Fruit fly (Drosophila melanogaster) whole organism, embryonic: ENCODE measurements around the gene CG5013.

Source experiments
- CG11695 ChIP-seq: fragments of 200-800 bp; sonication (Bioruptor generic); IDR thresholded peaks from 3 replicates; pipeline ENCODE4 v1.3.6; 2022; ENCODE audit warnings: missing biosample characterization, missing genetic modification characterization
- CG12104 ChIP-seq: fragments of 200-800 bp; sonication (Bioruptor generic); optimal IDR thresholded peaks from 3 replicates; lab custom pipeline; 2016; ENCODE audit warnings: missing biosample characterization, missing genetic modification characterization
- CG13296 ChIP-seq: fragments of 200-800 bp; sonication (Bioruptor generic); optimal IDR thresholded peaks from 3 replicates; lab custom pipeline; 2018; ENCODE audit warnings: missing biosample characterization, mild to moderate bottlenecking, missing genetic modification characterization
- CG14965 ChIP-seq: fragments of 200-800 bp; sonication (Bioruptor generic); optimal IDR thresholded peaks from 2 replicates; lab custom pipeline; 2016; ENCODE audit warnings: missing biosample characterization, missing genetic modification characterization, borderline replicate concordance
- CG15269 ChIP-seq: fragments of 200-800 bp; sonication (Bioruptor generic); optimal IDR thresholded peaks from 2 replicates; lab custom pipeline; 2018; ENCODE audit warnings: missing biosample characterization, mild to moderate bottlenecking, missing genetic modification characterization, moderate library complexity
- CG1602 ChIP-seq: fragments of 200-800 bp; sonication (Bioruptor generic); optimal IDR thresholded peaks from 3 replicates; lab custom pipeline; 2016; ENCODE audit warnings: missing biosample characterization, missing genetic modification characterization
- CG16779 ChIP-seq: fragments of 200-800 bp; sonication (Bioruptor generic); IDR thresholded peaks from 2 replicates; pipeline ENCODE4 v1.3.6; 2022; ENCODE audit warnings: missing biosample characterization, missing genetic modification characterization
- CG17186 ChIP-seq: fragments of 200-800 bp; sonication (Bioruptor generic); optimal IDR thresholded peaks from 3 replicates; lab custom pipeline; 2017; ENCODE audit warnings: missing biosample characterization, missing genetic modification reagents, missing genetic modification characterization
- CG17361 ChIP-seq: fragments of 200-800 bp; sonication (Bioruptor generic); IDR thresholded peaks from 3 replicates; pipeline ENCODE4 v1.3.6; 2022; ENCODE audit warnings: missing biosample characterization, missing genetic modification characterization
- CG1792 ChIP-seq: fragments of 200-800 bp; sonication (Bioruptor generic); optimal IDR thresholded peaks from 2 replicates; lab custom pipeline; 2016; ENCODE audit warnings: missing biosample characterization, missing genetic modification characterization
- CG18262 ChIP-seq: fragments of 200-800 bp; optimal IDR thresholded peaks from 3 replicates; lab custom pipeline; 2019; ENCODE audit warnings: missing biosample characterization, mild to moderate bottlenecking, missing genetic modification characterization, moderate library complexity
- CG2889 ChIP-seq: fragments of 200-800 bp; sonication (Bioruptor generic); IDR thresholded peaks from 3 replicates; pipeline ENCODE4 v1.3.6; 2022; ENCODE audit warnings: missing biosample characterization, missing genetic modification characterization
- CG33213 ChIP-seq: fragments of 200-800 bp; sonication (Bioruptor generic); optimal IDR thresholded peaks from 3 replicates; lab custom pipeline; 2016; ENCODE audit warnings: missing biosample characterization, missing genetic modification characterization
- CG34376 ChIP-seq: fragments of 200-800 bp; sonication (Bioruptor generic); optimal IDR thresholded peaks from 2 replicates; lab custom pipeline; 2018; ENCODE audit warnings: missing biosample characterization, mild to moderate bottlenecking, missing genetic modification characterization
- CG5953 ChIP-seq: fragments of 200-800 bp; sonication (Bioruptor generic); IDR thresholded peaks from 2 replicates; pipeline ENCODE4 v1.3.6; 2022; ENCODE audit warnings: missing biosample characterization, missing genetic modification characterization
- CG6175 ChIP-seq: fragments of 200-800 bp; sonication (Bioruptor generic); IDR thresholded peaks from 3 replicates; pipeline ENCODE4 v1.3.6; 2022; ENCODE audit warnings: missing biosample characterization, missing genetic modification characterization
- CG8089 ChIP-seq: fragments of 200-800 bp; sonication (Bioruptor generic); optimal IDR thresholded peaks from 3 replicates; lab custom pipeline; 2016; ENCODE audit warnings: missing biosample characterization, missing genetic modification characterization
- CG8359 ChIP-seq: fragments of 200-800 bp; sonication (Bioruptor generic); optimal IDR thresholded peaks from 2 replicates; lab custom pipeline; 2017; ENCODE audit warnings: missing biosample characterization, mild to moderate bottlenecking, missing genetic modification characterization, borderline replicate concordance
- CG8944 ChIP-seq: fragments of 200-800 bp; sonication (Bioruptor generic); optimal IDR thresholded peaks from 3 replicates; lab custom pipeline; 2016; ENCODE audit warnings: missing biosample characterization, missing genetic modification characterization
- CG9727 ChIP-seq: fragments of 200-800 bp; sonication (Bioruptor generic); optimal IDR thresholded peaks from 3 replicates; lab custom pipeline; 2017; ENCODE audit warnings: missing biosample characterization, mild to moderate bottlenecking, missing genetic modification characterization
- CG9797 ChIP-seq: fragments of 200-800 bp; sonication (Bioruptor generic); optimal IDR thresholded peaks from 3 replicates; lab custom pipeline; 2018; ENCODE audit warnings: missing biosample characterization, mild to moderate bottlenecking, missing genetic modification characterization
- CG9817 ChIP-seq: fragments of 200-800 bp; sonication (Bioruptor generic); optimal IDR thresholded peaks from 2 replicates; lab custom pipeline; 2018; ENCODE audit warnings: missing biosample characterization, mild to moderate bottlenecking, missing genetic modification characterization, moderate library complexity
- CHES-1-like ChIP-seq: fragments of 200-800 bp; sonication (Bioruptor generic); optimal IDR thresholded peaks from 2 replicates; lab custom pipeline; 2016; ENCODE audit warnings: missing biosample characterization, missing genetic modification characterization
- E2f2 ChIP-seq: fragments of 200-800 bp; sonication (Bioruptor generic); IDR thresholded peaks from 2 replicates; pipeline ENCODE4 v1.3.6; 2022; ENCODE audit warnings: missing biosample characterization, missing genetic modification characterization
- Fer1 ChIP-seq: fragments of 200-800 bp; sonication (Bioruptor generic); optimal IDR thresholded peaks from 2 replicates; lab custom pipeline; 2017; ENCODE audit warnings: missing biosample characterization, mild to moderate bottlenecking, missing genetic modification characterization
- HLH3B ChIP-seq: fragments of 200-800 bp; sonication (Bioruptor generic); IDR thresholded peaks from 2 replicates; pipeline ENCODE4 v1.3.6; 2022; ENCODE audit warnings: missing biosample characterization, missing genetic modification characterization
- Hmr ChIP-seq: fragments of 200-800 bp; sonication (Bioruptor generic); optimal IDR thresholded peaks from 3 replicates; lab custom pipeline; 2017; ENCODE audit warnings: mild to moderate bottlenecking, missing biosample characterization, missing genetic modification reagents, missing genetic modification characterization
- Hr51 ChIP-seq, 2 experiments: fragments of 200-800 bp; sonication (Bioruptor generic); optimal IDR thresholded peaks; 2 replicates in 1 of 2; 3 replicates in 1 of 2; lab custom pipeline; 2016 to 2018; ENCODE audit warnings: missing biosample characterization in 2 of 2, missing genetic modification characterization in 2 of 2, mild to moderate bottlenecking in 1 of 2, moderate library complexity in 1 of 2
- Lim3 ChIP-seq: fragments of 200-800 bp; sonication (Bioruptor generic); IDR thresholded peaks from 2 replicates; pipeline ENCODE4 v1.3.6; 2022; ENCODE audit warnings: missing biosample characterization, missing genetic modification characterization
- Myb ChIP-seq: fragments of 200-800 bp; sonication (Bioruptor generic); optimal IDR thresholded peaks from 2 replicates; lab custom pipeline; 2016; ENCODE audit warnings: missing biosample characterization, missing genetic modification characterization
- Opbp ChIP-seq: fragments of 200-800 bp; sonication (Bioruptor generic); IDR thresholded peaks from 3 replicates; pipeline ENCODE4 v1.3.6; 2022; ENCODE audit warnings: missing biosample characterization, missing genetic modification characterization; ENCODE audit not compliant: partially characterized antibody
- Sox102F ChIP-seq: fragments of 200-800 bp; sonication (Bioruptor generic); optimal IDR thresholded peaks from 2 replicates; lab custom pipeline; 2018; ENCODE audit warnings: missing biosample characterization, mild to moderate bottlenecking, missing genetic modification characterization, moderate library complexity
- ase ChIP-seq: fragments of 200-800 bp; sonication (Bioruptor generic); IDR thresholded peaks from 3 replicates; pipeline ENCODE4 v1.3.6; 2022; ENCODE audit warnings: missing biosample characterization, missing genetic modification characterization
- btn ChIP-seq: fragments of 200-800 bp; sonication (Bioruptor generic); optimal IDR thresholded peaks from 2 replicates; lab custom pipeline; 2016; ENCODE audit warnings: missing biosample characterization, missing genetic modification characterization
- danr ChIP-seq: fragments of 200-800 bp; sonication (Bioruptor generic); IDR thresholded peaks from 2 replicates; pipeline ENCODE4 v1.3.6; 2022; ENCODE audit warnings: missing biosample characterization, missing genetic modification characterization
- dmrt99B ChIP-seq: fragments of 200-800 bp; sonication (Bioruptor generic); optimal IDR thresholded peaks from 2 replicates; lab custom pipeline; 2018; ENCODE audit warnings: missing biosample characterization, mild to moderate bottlenecking, missing genetic modification characterization, moderate library complexity
- emc ChIP-seq: fragments of 200-800 bp; sonication (Bioruptor generic); optimal IDR thresholded peaks from 2 replicates; lab custom pipeline; 2016; ENCODE audit warnings: missing biosample characterization, missing genetic modification characterization
- ftz-f1 ChIP-seq: fragments of 200-800 bp; sonication (Bioruptor generic); optimal IDR thresholded peaks from 2 replicates; lab custom pipeline; 2016; ENCODE audit warnings: missing biosample characterization, missing genetic modification characterization
- fu2 ChIP-seq: fragments of 200-800 bp; sonication (Bioruptor generic); optimal IDR thresholded peaks from 2 replicates; lab custom pipeline; 2016; ENCODE audit warnings: missing biosample characterization, missing genetic modification characterization
- gfzf ChIP-seq: fragments of 200-800 bp; sonication (Bioruptor generic); optimal IDR thresholded peaks from 2 replicates; lab custom pipeline; 2016; ENCODE audit warnings: missing biosample characterization, mild to moderate bottlenecking, missing genetic modification characterization, moderate library complexity
- jigr1 ChIP-seq: fragments of 200-800 bp; sonication (Bioruptor generic); IDR thresholded peaks from 3 replicates; pipeline ENCODE4 v1.3.6; 2022; ENCODE audit warnings: missing biosample characterization, missing genetic modification characterization
- org-1 ChIP-seq: fragments of 200-800 bp; sonication (Bioruptor generic); optimal IDR thresholded peaks from 2 replicates; lab custom pipeline; 2017; ENCODE audit warnings: missing biosample characterization, missing genetic modification characterization
- pb ChIP-seq: fragments of 200-800 bp; sonication (Bioruptor generic); optimal IDR thresholded peaks from 3 replicates; lab custom pipeline; 2016; ENCODE audit warnings: missing biosample characterization, missing genetic modification characterization
- psq ChIP-seq: fragments of 200-800 bp; sonication (Bioruptor generic); optimal IDR thresholded peaks from 2 replicates; lab custom pipeline; 2017; ENCODE audit warnings: missing biosample characterization, missing genetic modification characterization
- sqz ChIP-seq: fragments of 200-800 bp; sonication (Bioruptor generic); optimal IDR thresholded peaks from 3 replicates; lab custom pipeline; 2018; ENCODE audit warnings: missing biosample characterization, mild to moderate bottlenecking, missing genetic modification characterization
- sug ChIP-seq: fragments of 200-800 bp; optimal IDR thresholded peaks from 2 replicates; lab custom pipeline; 2019; ENCODE audit warnings: missing biosample characterization, mild to moderate bottlenecking, missing genetic modification characterization, moderate library complexity
- vnd ChIP-seq: fragments of 200-800 bp; sonication (Bioruptor generic); IDR thresholded peaks from 3 replicates; pipeline ENCODE4 v1.3.6; 2022; ENCODE audit warnings: missing biosample characterization, missing genetic modification characterization; ENCODE audit not compliant: partially characterized antibody
- wdn ChIP-seq: fragments of 200-800 bp; sonication (Bioruptor generic); IDR thresholded peaks from 2 replicates; pipeline ENCODE4 v1.3.6; 2022; ENCODE audit warnings: missing biosample characterization, missing genetic modification characterization
- zfh2 ChIP-seq: fragments of 200-800 bp; sonication (Bioruptor generic); optimal IDR thresholded peaks from 2 replicates; lab custom pipeline; 2016; ENCODE audit warnings: missing biosample characterization, missing genetic modification characterization

CG5013 gene

DNA sequence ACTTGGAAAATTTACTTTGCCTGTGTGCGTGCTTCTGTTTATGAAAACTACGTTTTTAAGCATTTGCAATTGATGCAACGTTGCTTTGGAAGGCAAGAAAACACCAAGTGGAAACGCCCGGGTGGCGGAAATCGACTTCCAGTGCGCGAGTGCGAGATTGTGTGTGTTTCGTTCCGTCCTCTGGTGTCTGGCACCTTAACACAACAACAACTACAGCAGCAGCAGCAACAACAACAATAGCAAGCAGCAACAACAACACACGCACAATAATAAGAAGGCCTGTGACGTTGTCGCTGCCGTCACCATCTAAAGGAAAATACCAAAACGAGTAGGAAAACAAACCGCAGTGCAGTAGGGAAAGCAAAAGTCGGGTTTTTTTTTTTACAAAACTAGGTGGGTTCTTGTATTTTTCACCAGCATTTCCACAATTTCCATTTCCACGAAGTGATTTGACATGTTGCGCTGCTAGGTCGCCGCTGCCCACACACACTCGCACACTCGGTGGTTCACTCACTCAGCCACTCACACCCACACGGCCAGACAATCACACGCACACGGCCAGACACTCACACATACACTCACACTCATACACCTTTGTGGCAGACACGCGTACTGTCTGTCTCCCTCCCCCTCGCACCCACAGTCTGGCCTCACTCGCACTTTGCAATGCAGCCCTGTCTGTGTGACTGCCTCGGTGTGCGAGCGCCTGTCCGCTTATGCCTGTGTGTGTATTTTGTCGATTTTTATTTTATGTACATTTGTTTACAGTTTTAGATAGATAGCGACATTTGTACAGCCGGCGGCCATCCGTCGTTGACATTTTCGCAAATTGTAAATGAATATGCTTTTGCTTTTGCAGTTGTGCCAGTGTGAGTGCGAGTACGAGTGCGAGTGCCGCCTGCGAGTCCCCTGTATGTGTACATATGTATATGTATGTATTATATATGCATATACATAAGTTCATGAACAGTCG lies 50.1 kb downstream of the CG5013 start (continued):
- peak; percentile 57; the same call in 1 of the 3 replicates for TF ChIP-seq Opbp (GFP tag; lab: Robert Waterston, UW)
- TF ChIP-seq CG11695: no peak
- no peak for TF ChIP-seq wdn (GFP tag; lab: Robert Waterston, UW)
- TF ChIP-seq CG6175 (GFP tag; lab: Robert Waterston, UW): peak; percentile 99
- no peak for TF ChIP-seq CG8944 (GFP tag; lab: Kevin White, UChicago)
- TF ChIP-seq jigr1: no peak
- TF ChIP-seq CG16779 (GFP tag; lab: Robert Waterston, UW): no peak
- no peak for TF ChIP-seq dmrt99B
- peak; percentile 83 for TF ChIP-seq CHES-1-like
- TF ChIP-seq CG9817 (tag; lab: Kevin White, UChicago): no peak
- TF ChIP-seq ase (GFP tag; lab: Robert Waterston, UW): no peak
- TF ChIP-seq CG12104 (GFP tag; lab: Kevin White, UChicago): no peak
- no peak for TF ChIP-seq CG2889
- no peak for TF ChIP-seq HLH3B (GFP tag; lab: Robert Waterston, UW)
- no peak for TF ChIP-seq Hr51 (GFP tag; optimal IDR thresholded peaks at IDR 0.05; lab: Kevin White, UChicago)
- no peak for TF ChIP-seq CG1792 (GFP tag; lab: Kevin White, UChicago)
- no peak for TF ChIP-seq psq
- no peak for TF ChIP-seq fu2
- peak; percentile 20 for TF ChIP-seq CG34376 (GFP tag; lab: Kevin White, UChicago)
- TF ChIP-seq Sox102F (GFP tag; lab: Kevin White, UChicago): no peak
- no peak for TF ChIP-seq btn (GFP tag; lab: Kevin White, UChicago)
- no peak for TF ChIP-seq org-1
- TF ChIP-seq gfzf (GFP tag; lab: Kevin White, UChicago): no peak
- TF ChIP-seq CG1602 (GFP tag; lab: Kevin White, UChicago): no peak
- TF ChIP-seq sug (tag; lab: Kevin White, UChicago): no peak
- TF ChIP-seq emc (GFP tag; lab: Kevin White, UChicago): no peak
- no peak for TF ChIP-seq CG13296
- 0 out of 3 replicates have a peak, but pooled peaks have one; percentile 2 for TF ChIP-seq vnd (GFP tag; lab: Robert Waterston, UW)
- no peak for TF ChIP-seq E2f2 (GFP tag; lab: Robert Waterston, UW)
- no peak for TF ChIP-seq pb (GFP tag; lab: Kevin White, UChicago)
- no peak for TF ChIP-seq sqz (GFP tag; lab: Kevin White, UChicago)
- TF ChIP-seq CG14965: no peak
- no peak for TF ChIP-seq CG5953 (GFP tag; lab: Robert Waterston, UW)
- no peak for TF ChIP-seq Myb (GFP tag; lab: Kevin White, UChicago)
- no peak for TF ChIP-seq CG17186 (GFP tag; lab: Kevin White, UChicago)
- TF ChIP-seq CG17361: no peak
- TF ChIP-seq CG9797 (GFP tag; lab: Kevin White, UChicago): no peak
- TF ChIP-seq ftz-f1: peak; percentile 75
- TF ChIP-seq danr (GFP tag; lab: Robert Waterston, UW): no peak
- TF ChIP-seq CG9727 (GFP tag; lab: Kevin White, UChicago): no peak
- no peak for TF ChIP-seq Lim3 (GFP tag; lab: Robert Waterston, UW)
- TF ChIP-seq CG8089 (GFP tag; lab: Kevin White, UChicago): no peak
- no peak for TF ChIP-seq Fer1 (GFP tag; lab: Kevin White, UChicago)
- no peak for TF ChIP-seq Hmr (GFP tag; lab: Kevin White, UChicago)
- TF ChIP-seq CG15269 (tag; lab: Kevin White, UChicago): no peak
- no peak for TF ChIP-seq CG18262 (tag; lab: Kevin White, UChicago)
- no peak for TF ChIP-seq CG8359 (GFP tag; lab: Kevin White, UChicago)
- TF ChIP-seq CG33213 (GFP tag; lab: Kevin White, UChicago): no peak
- no peak for TF ChIP-seq zfh2
